Worm (Caenorhabditis elegans): ENCODE results near the gene asp-15.

asp-15 gene

DNA sequence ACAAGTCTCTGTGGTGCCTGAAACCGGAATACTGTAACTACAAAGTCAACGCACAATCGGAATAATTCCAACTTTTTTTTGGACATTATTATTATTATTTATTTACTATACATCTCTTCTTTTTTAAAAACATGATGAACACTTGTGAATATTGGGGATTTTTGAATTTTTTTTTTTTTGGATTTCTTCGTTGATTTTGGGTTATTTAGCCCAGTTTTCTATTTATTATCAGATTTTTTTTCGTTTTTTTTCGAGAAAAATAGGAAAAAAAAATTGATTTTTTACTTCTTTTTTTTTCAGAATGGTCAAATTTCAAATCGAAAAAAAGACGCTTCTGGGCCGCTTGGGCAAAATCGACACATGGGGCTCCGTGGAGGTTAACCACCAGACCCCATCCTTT is 46.6 kb downstream of the asp-15 start, which contains the start of gene tgt-2:
tgt-2 (plus strand) TSS at position 301 of the 400 bp plus-strand sequence.
- TF ChIP-seq nhr-10 (tag; optimal IDR thresholded peaks at IDR 0.05): no peak
- no peak for TF ChIP-seq mdl-1 (tag; optimal IDR thresholded peaks at IDR 0.05)
- no peak for TF ChIP-seq gmeb-1 (tag; optimal IDR thresholded peaks at IDR 0.05)
- no peak for TF ChIP-seq aly-2 (tag; optimal IDR thresholded peaks at IDR 0.05)
- no peak for TF ChIP-seq unc-55 (GFP tag; optimal IDR thresholded peaks at IDR 0.05)
- no peak for TF ChIP-seq crh-2 (tag; optimal IDR thresholded peaks at IDR 0.05)
- no peak for TF ChIP-seq nhr-129 (tag; optimal IDR thresholded peaks at IDR 0.05)
- no peak for TF ChIP-seq nhr-21 (tag; optimal IDR thresholded peaks at IDR 0.05)
- no peak for TF ChIP-seq ztf-1 (GFP tag; conservative IDR thresholded peaks at IDR 0.05)
- TF ChIP-seq nhr-25 (tag; optimal IDR thresholded peaks at IDR 0.05): no peak
- TF ChIP-seq egl-27 (tag; optimal IDR thresholded peaks at IDR 0.05): no peak
- no peak for TF ChIP-seq sma-9 (GFP tag; optimal IDR thresholded peaks at IDR 0.05)
- TF ChIP-seq sma-9 (tag; optimal IDR thresholded peaks at IDR 0.05): no peak
- TF ChIP-seq snpc-4 (tag; optimal IDR thresholded peaks at IDR 0.05): no peak
- TF ChIP-seq lin-11 (tag; optimal IDR thresholded peaks at IDR 0.05): no peak
- no peak for TF ChIP-seq unc-62 (GFP tag; optimal IDR thresholded peaks at IDR 0.05)

DNA sequence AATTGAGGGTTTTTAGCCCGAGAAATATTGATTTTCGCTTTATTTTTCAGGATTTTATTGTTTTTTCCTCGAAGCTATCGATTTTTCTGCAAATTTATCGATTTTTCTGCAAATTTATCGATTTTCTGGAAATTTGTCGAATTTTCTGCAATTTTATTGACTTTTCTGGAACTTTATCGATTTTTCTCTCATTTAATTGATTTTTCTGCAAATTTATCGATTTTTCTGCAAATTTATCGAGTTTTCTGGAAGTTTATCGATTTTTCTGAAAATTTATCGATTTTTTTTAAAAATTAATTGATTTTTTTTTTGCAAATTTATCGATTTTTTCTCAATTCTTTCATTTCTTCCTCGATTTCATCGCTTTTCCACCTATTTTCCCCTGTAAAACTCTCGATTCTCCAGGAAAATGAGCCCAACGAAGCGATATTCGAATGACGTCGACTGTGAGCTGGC is 51.1 kb downstream of the asp-15 start, which contains the start of gene gtf-2F2:
gtf-2F2 (plus strand) TSS at position 406 of the 456 bp plus-strand sequence.
- TF ChIP-seq nhr-77 (tag; optimal IDR thresholded peaks at IDR 0.05) (no peak), sem-4 (tag; optimal IDR thresholded peaks at IDR 0.05) (no peak), dmd-4 (tag; optimal IDR thresholded peaks at IDR 0.05) (no peak), nhr-11 (tag; optimal IDR thresholded peaks at IDR 0.05) (no peak), nhr-12 (tag; optimal IDR thresholded peaks at IDR 0.05) (no peak), fos-1 (tag; optimal IDR thresholded peaks at IDR 0.05) (no peak)
